Worm (Caenorhabditis elegans): ENCODE measurements around the gene aps-1.

DNA sequence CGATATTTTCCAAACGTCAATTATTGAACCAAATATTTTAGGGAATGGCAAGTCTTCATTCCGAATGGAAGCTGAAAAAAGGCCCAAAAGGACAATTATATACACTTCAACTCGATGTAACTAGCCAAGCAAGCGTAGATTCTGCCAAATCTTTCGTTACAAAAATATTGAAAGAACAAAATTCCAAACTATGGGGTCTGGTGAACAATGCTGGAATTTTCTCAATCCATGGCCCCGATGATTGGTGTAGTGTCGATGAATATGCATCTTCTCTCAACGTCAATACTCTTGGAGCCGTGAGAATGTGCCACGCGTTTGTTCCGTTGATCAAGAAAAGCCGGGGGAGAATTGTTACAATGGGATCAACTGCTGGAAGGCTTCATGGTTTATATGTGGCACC, 33.5 kb upstream of the aps-1 start:
- TF ChIP-seq gei-8 (GFP tag; optimal IDR thresholded peaks at IDR 0.05) = no peak
- no peak for TF ChIP-seq jun-1 (tag; optimal IDR thresholded peaks at IDR 0.05)
- no peak for TF ChIP-seq T26A8.4 (GFP tag; IDR thresholded peaks at IDR 0.05)
- no peak for TF ChIP-seq unc-130 (GFP tag; optimal IDR thresholded peaks at IDR 0.05)
- TF ChIP-seq nhr-77 (tag; optimal IDR thresholded peaks at IDR 0.05) = no peak
- no peak for TF ChIP-seq ama-1 (optimal IDR thresholded peaks at IDR 0.05)

All from whole organism, L4 larva.